Worm (Caenorhabditis elegans): ENCODE data around the gene ZK1240.3.

Gene ZK1240.3

DNA sequence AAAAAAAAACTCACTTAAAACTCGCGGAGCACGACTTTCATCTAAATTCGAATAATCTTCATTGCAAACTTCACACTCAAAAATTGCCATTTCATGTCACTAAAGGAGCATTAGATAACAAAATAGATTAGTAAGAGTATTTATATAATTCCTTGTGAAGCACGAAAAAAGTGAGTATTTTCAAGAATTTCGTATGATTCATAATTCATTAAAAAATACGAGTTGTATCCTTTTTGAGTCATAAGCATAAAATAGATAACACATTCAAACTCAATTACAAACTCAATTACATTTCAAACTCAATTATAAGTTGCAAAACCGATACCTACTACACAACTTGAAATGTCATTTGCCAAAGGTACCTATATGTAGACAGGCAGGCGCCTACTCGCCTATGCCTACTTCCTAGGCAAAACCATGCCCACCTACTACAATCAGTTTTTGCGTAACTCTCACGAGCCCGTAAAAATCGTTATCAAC, 8.9 kb downstream of the ZK1240.3 start, which contains the start of the genes ZK1240.8 and ZK1240.1:
Gene ZK1240.8 (minus strand): TSS at position 101 of the 480 bp plus-strand sequence.
Gene ZK1240.1 (plus strand): TSS at position 430 of the 480 bp plus-strand sequence.
- no peak for TF ChIP-seq ztf-11 (tag; optimal IDR thresholded peaks at IDR 0.05)
- TF ChIP-seq ces-1 (GFP tag; optimal IDR thresholded peaks at IDR 0.05): no peak
- TF ChIP-seq flh-1 (GFP tag; optimal IDR thresholded peaks at IDR 0.05): no peak
- no peak for TF ChIP-seq pha-4 (tag; optimal IDR thresholded peaks at IDR 0.05)
- no peak for TF ChIP-seq M03D4.4 (tag; optimal IDR thresholded peaks at IDR 0.05)

- TF ChIP-seq nhr-12 (tag; optimal IDR thresholded peaks at IDR 0.05): no peak
- TF ChIP-seq ceh-83 (GFP tag; optimal IDR thresholded peaks at IDR 0.05): peak; percentile 37
- no peak for TF ChIP-seq ceh-39 (tag; optimal IDR thresholded peaks at IDR 0.05)
- no peak for TF ChIP-seq nhr-28 (tag; optimal IDR thresholded peaks at IDR 0.05)
- TF ChIP-seq zip-8 (tag; optimal IDR thresholded peaks at IDR 0.05): no peak
- TF ChIP-seq snpc-4 (tag; optimal IDR thresholded peaks at IDR 0.05): no peak
These were observed 10.3 kb downstream of the ZK1240.3 start for ce11 chrII:2330462-2330861.

ce11 chrII:2332220-2332619, 12.1 kb downstream of the ZK1240.3 start, which contains the start of gene F43C11.8:
Gene F43C11.8, plus strand, starts transcription at chrII:2332520.
- no peak for TF ChIP-seq mab-5 (tag; optimal IDR thresholded peaks at IDR 0.05)
- TF ChIP-seq lin-32 (GFP tag; optimal IDR thresholded peaks at IDR 0.05): no peak
- no peak for TF ChIP-seq elt-1 (tag; optimal IDR thresholded peaks at IDR 0.05; ENCODE audit: borderline replicate concordance, insufficient read depth)
- TF ChIP-seq mls-2 (tag; optimal IDR thresholded peaks at IDR 0.05): no peak
- no peak for TF ChIP-seq snpc-4 (tag; optimal IDR thresholded peaks at IDR 0.05)
- no peak for TF ChIP-seq sptf-1 (tag; optimal IDR thresholded peaks at IDR 0.05)
- no peak for TF ChIP-seq M03D4.4 (tag; optimal IDR thresholded peaks at IDR 0.05)
- TF ChIP-seq pha-4 (tag; optimal IDR thresholded peaks at IDR 0.05): no peak
- no peak for TF ChIP-seq ceh-83 (GFP tag; optimal IDR thresholded peaks at IDR 0.05)
- TF ChIP-seq nhr-76 (tag; optimal IDR thresholded peaks at IDR 0.05): no peak
- TF ChIP-seq unc-39 (tag; optimal IDR thresholded peaks at IDR 0.05): no peak

DNA sequence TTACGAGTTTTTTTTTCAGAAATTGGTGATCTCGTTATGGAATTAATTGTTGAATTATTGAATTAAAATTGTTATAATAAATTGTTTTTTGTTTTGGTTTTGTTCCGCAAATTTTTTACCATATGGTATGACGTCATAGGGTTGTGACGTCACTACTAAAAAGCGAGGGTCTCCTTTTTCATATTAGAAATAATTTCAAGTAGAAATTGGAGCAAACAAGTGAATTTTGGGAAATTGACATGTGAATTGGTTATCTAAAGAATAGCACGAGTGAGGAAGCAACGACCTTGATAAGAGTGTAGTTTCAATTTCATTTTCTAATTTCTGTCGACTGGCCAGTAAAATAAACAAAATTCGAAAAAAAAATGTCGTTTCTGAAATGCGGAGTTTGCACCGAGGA, 15.4 kb downstream of the ZK1240.3 start, which contains the start of gene F43C11.7:
Gene F43C11.7 (plus strand): TSS at position 326 of the 400 bp plus-strand sequence.
- TF ChIP-seq zip-8 (tag; optimal IDR thresholded peaks at IDR 0.05) (peak; percentile 98), sem-2 (GFP tag; optimal IDR thresholded peaks at IDR 0.05) (no peak)

DNA sequence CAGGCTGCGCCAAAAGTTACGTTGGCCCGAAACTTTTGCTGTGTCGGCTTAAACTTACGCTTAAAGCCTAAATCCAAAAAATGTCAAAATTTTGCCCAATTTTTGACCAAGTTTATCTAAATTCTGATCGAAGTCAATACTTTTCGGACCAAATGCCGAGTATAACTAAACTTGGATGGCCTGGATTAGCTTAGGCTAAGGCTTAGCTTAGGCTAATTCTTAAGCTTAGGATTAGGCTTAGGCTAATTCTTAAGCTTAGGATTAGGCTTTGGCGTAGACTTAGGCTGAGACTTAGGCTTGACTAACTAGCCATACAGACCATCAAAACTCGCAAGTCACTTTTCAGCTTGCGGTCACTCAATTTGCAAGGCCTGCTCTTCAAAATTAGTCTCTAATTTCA, 16.0 kb downstream of the ZK1240.3 start:
- TF ChIP-seq nhr-28 (tag; optimal IDR thresholded peaks at IDR 0.05) (no peak), ham-2 (GFP tag; optimal IDR thresholded peaks at IDR 0.05) (peak; percentile 12)

DNA sequence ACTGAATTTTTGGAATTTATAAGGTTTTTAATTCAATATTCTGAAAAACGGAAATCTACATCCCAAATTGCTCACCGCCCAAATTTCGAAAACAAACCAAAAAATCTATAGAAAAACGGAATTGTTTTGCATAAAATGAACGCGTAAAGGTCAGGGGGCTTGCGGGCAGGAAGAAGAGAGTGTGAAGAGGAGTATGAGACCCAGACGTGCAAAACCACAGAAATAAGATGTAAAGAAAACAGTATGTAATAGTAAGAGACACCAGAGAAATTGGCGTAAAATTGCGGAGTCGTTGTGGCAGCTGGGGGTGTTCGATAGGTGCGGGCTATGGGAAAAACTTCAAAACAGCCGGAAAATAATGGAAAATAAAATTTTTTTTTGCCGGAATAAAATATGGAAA, 20.8 kb downstream of the ZK1240.3 start:
- TF ChIP-seq ces-1 (GFP tag; optimal IDR thresholded peaks at IDR 0.05) (peak; percentile 26), hlh-1 (tag; optimal IDR thresholded peaks at IDR 0.05) (peak; percentile 37), tbx-8 (GFP tag; optimal IDR thresholded peaks at IDR 0.05) (no peak)

ce11 chrII:2341515-2341914, 21.4 kb downstream of the ZK1240.3 start, which contains the start of gene enri-1:
Gene enri-1, minus strand, starts transcription at chrII:2341615.
- TF ChIP-seq bed-3 (GFP tag; optimal IDR thresholded peaks at IDR 0.05): no peak
- no peak for TF ChIP-seq elt-1 (tag; optimal IDR thresholded peaks at IDR 0.05; ENCODE audit: borderline replicate concordance, insufficient read depth)
- no peak for TF ChIP-seq pha-4 (tag; optimal IDR thresholded peaks at IDR 0.05)
- no peak for TF ChIP-seq flh-1 (GFP tag; optimal IDR thresholded peaks at IDR 0.05)
- no peak for TF ChIP-seq mls-2 (tag; optimal IDR thresholded peaks at IDR 0.05)
- no peak for TF ChIP-seq blmp-1 (tag; optimal IDR thresholded peaks at IDR 0.05)
- TF ChIP-seq hlh-1 (tag; optimal IDR thresholded peaks at IDR 0.05): no peak
- TF ChIP-seq mab-5 (tag; optimal IDR thresholded peaks at IDR 0.05): no peak
- no peak for TF ChIP-seq sptf-1 (tag; optimal IDR thresholded peaks at IDR 0.05)
- no peak for TF ChIP-seq ztf-11 (tag; optimal IDR thresholded peaks at IDR 0.05)
- TF ChIP-seq elt-3 (tag; optimal IDR thresholded peaks at IDR 0.05): no peak
- TF ChIP-seq unc-62 (GFP tag; optimal IDR thresholded peaks at IDR 0.05): no peak
- no peak for TF ChIP-seq lin-13 (tag; optimal IDR thresholded peaks at IDR 0.05)
- no peak for TF ChIP-seq ceh-83 (GFP tag; optimal IDR thresholded peaks at IDR 0.05)
- no peak for TF ChIP-seq nhr-76 (tag; optimal IDR thresholded peaks at IDR 0.05)
- no peak for TF ChIP-seq ceh-39 (tag; optimal IDR thresholded peaks at IDR 0.05)
- no peak for TF ChIP-seq unc-120 (tag; optimal IDR thresholded peaks at IDR 0.05; ENCODE audit: poor library complexity, severe bottlenecking)
- no peak for TF ChIP-seq nhr-2 (tag; optimal IDR thresholded peaks at IDR 0.05)
